Worm (Caenorhabditis elegans): ENCODE measurements around the gene peli-1.
"Not testable (repeated sequence)": the region's sequence is repeated elsewhere in the genome, so short reads cannot be mapped to it uniquely, and the experiment has no call there.

peli-1 gene

DNA sequence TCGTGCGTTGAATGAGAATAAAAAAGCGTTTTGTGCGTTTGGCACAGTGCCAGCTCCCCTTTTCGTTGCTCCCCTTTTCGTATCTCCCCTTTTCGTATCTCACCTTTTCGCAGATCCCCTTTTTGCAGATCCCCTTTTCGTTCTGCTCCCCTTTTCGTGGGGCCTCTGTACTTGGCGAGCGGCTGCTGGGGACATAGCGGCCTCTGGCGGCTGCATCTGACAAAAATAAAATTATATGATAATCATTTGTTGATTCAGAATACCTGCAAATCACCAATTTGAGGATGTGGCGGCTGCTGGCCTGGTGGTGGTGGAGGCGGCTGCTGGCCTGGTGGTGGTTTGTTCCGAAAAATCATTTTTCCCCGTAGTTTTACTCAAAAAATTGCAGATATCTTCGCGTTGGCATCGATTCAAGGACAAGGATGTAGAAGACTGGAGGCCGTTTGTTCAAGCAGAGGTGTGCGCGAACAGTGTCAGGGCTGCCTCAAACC is 49.6 kb downstream of the peli-1 start, which contains the start of gene K09H11.11:
Gene K09H11.11 (minus strand): TSS at position 51 of the 491 bp plus-strand sequence.
- TF ChIP-seq nhr-25, unc-39, gmeb-1 (tag; optimal IDR thresholded peaks at IDR 0.05): not testable (repeated sequence)

DNA sequence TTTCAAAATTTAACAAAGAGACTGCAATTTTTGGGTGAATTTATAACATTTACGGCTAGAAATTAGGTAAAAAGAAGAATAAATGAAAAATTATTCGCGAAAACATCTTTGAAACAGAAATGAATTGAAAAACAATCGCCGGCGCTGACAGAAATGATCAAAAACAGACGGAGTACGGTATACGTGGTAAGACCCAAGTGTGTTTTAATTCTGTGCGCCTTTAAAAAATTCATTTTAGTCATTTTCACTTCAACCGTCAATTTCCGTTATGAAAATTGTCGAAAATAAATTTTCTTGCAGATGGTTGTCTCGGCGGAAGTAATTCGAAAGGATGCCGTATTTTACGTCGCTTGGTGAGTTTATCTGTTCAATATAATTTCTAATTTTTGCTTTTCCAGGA is 50.6 kb downstream of the peli-1 start, which contains the start of gene C53A3.3:
Gene C53A3.3 (plus strand): TSS at position 301 of the 400 bp plus-strand sequence.
- no peak for TF ChIP-seq aly-2 (tag; optimal IDR thresholded peaks at IDR 0.05)
- TF ChIP-seq ZK546.5 (tag; optimal IDR thresholded peaks at IDR 0.05), result no peak
- no peak for TF ChIP-seq sma-9 (GFP tag; optimal IDR thresholded peaks at IDR 0.05)
- no peak for TF ChIP-seq sma-9 (tag; optimal IDR thresholded peaks at IDR 0.05)
- no peak for TF ChIP-seq sma-3 (GFP tag; optimal IDR thresholded peaks at IDR 0.05)
- TF ChIP-seq lin-13 (GFP tag; optimal IDR thresholded peaks at IDR 0.05), result no peak
- no peak for TF ChIP-seq dmd-4 (tag; optimal IDR thresholded peaks at IDR 0.05)
- TF ChIP-seq C34F6.9 (tag; optimal IDR thresholded peaks at IDR 0.05), result no peak
- no peak for TF ChIP-seq ceh-16 (tag; optimal IDR thresholded peaks at IDR 0.05)
- no peak for TF ChIP-seq nhr-10 (tag; optimal IDR thresholded peaks at IDR 0.05)
- no peak for TF ChIP-seq elt-3 (tag; optimal IDR thresholded peaks at IDR 0.05)
- no peak for TF ChIP-seq nhr-237 (tag; optimal IDR thresholded peaks at IDR 0.05)
- no peak for TF ChIP-seq nhr-23 (tag; optimal IDR thresholded peaks at IDR 0.05)
- no peak for TF ChIP-seq egl-27 (tag; optimal IDR thresholded peaks at IDR 0.05)
- no peak for TF ChIP-seq F13H6.1 (tag; optimal IDR thresholded peaks at IDR 0.05)
- no peak for TF ChIP-seq ztf-11 (tag; optimal IDR thresholded peaks at IDR 0.05)
- no peak for TF ChIP-seq R02D3.7 (tag; optimal IDR thresholded peaks at IDR 0.05)
- no peak for TF ChIP-seq snpc-4 (tag; optimal IDR thresholded peaks at IDR 0.05)
- no peak for TF ChIP-seq nhr-129 (tag; optimal IDR thresholded peaks at IDR 0.05)
- TF ChIP-seq ztf-4 (tag; optimal IDR thresholded peaks at IDR 0.05), result no peak
- TF ChIP-seq unc-62 (GFP tag; optimal IDR thresholded peaks at IDR 0.05), result no peak

- TF ChIP-seq unc-62 (GFP tag; optimal IDR thresholded peaks at IDR 0.05) (no peak), sma-3 (GFP tag; optimal IDR thresholded peaks at IDR 0.05) (no peak), dmd-4 (tag; optimal IDR thresholded peaks at IDR 0.05) (no peak), lin-13 (GFP tag; optimal IDR thresholded peaks at IDR 0.05) (no peak), unc-39 (tag; optimal IDR thresholded peaks at IDR 0.05) (no peak), snpc-4 (tag; optimal IDR thresholded peaks at IDR 0.05) (no peak), fos-1 (tag; optimal IDR thresholded peaks at IDR 0.05) (no peak)
Observed at ce11 chrV:5758780-5759179, 53.2 kb downstream of the peli-1 start, which contains the start of gene C53A3.4. C53A3.4 (minus strand) TSS chrV:5758880.

- TF ChIP-seq nhr-12 (tag; optimal IDR thresholded peaks at IDR 0.05), result no peak
- TF ChIP-seq fos-1 (tag; optimal IDR thresholded peaks at IDR 0.05), result no peak
- no peak for TF ChIP-seq C34F6.9 (tag; optimal IDR thresholded peaks at IDR 0.05)
- TF ChIP-seq nhr-77 (tag; optimal IDR thresholded peaks at IDR 0.05), result no peak
Observed at ce11 chrV:5760132-5760531, 54.5 kb downstream of the peli-1 start, which contains the start of gene C53A3.1. C53A3.1 (minus strand) TSS chrV:5760232.
